Worm (Caenorhabditis elegans): ENCODE results near the gene gck-3.

gck-3 gene

ce11 chrV:17935857-17936256, 30.8 kb downstream of the gck-3 start (continued):
- TF ChIP-seq tlf-1 (GFP tag; optimal IDR thresholded peaks at IDR 0.05), result no peak
- TF ChIP-seq ets-4 (GFP tag; optimal IDR thresholded peaks at IDR 0.05), result no peak
- TF ChIP-seq unc-130 (GFP tag; optimal IDR thresholded peaks at IDR 0.05), result no peak
- 0 out of 2 replicates have a peak, but pooled peaks have one; percentile 16 for TF ChIP-seq hmg-1.2 (GFP tag; IDR thresholded peaks at IDR 0.05)
- no peak for TF ChIP-seq ztf-18 (tag; optimal IDR thresholded peaks at IDR 0.05)
- no peak for TF ChIP-seq sptf-2 (GFP tag; optimal IDR thresholded peaks at IDR 0.05)
- TF ChIP-seq ztf-25 (GFP tag; IDR thresholded peaks at IDR 0.05), result no peak
- TF ChIP-seq xnd-1 (tag; optimal IDR thresholded peaks at IDR 0.05), result no peak
- TF ChIP-seq ama-1 (optimal IDR thresholded peaks at IDR 0.05), result no peak
- peak in 1 of 2 experiments; percentile 20 for TF ChIP-seq ama-1 (GFP tag; optimal IDR thresholded peaks at IDR 0.05)
- TF ChIP-seq let-526 (GFP tag; IDR thresholded peaks at IDR 0.05), result no peak
- TF ChIP-seq ztf-3 (GFP tag; optimal IDR thresholded peaks at IDR 0.05), result no peak
- TF ChIP-seq athp-1 (tag; optimal IDR thresholded peaks at IDR 0.05), result no peak
- TF ChIP-seq nhr-80 (tag; optimal IDR thresholded peaks at IDR 0.05), result no peak
- no peak for TF ChIP-seq bed-2 (GFP tag; IDR thresholded peaks at IDR 0.05)
- TF ChIP-seq mcd-1 (GFP tag; IDR thresholded peaks at IDR 0.05), result peak; percentile 23; the same call in 1 of the 2 replicates
- no peak for TF ChIP-seq fkh-3 (tag; optimal IDR thresholded peaks at IDR 0.05)
- no peak for TF ChIP-seq madf-6 (GFP tag; IDR thresholded peaks at IDR 0.05)
- TF ChIP-seq lin-54 (GFP tag; optimal IDR thresholded peaks at IDR 0.05), result no peak
- TF ChIP-seq ztf-26 (tag; optimal IDR thresholded peaks at IDR 0.05), result no peak
- no peak for TF ChIP-seq tbx-9 (tag; optimal IDR thresholded peaks at IDR 0.05; ENCODE audit: borderline replicate concordance)
- TF ChIP-seq bed-1 (GFP tag; IDR thresholded peaks at IDR 0.05), result no peak
- no peak for TF ChIP-seq nfya-1 (tag; optimal IDR thresholded peaks at IDR 0.05; ENCODE audit: borderline replicate concordance, insufficient read depth)
- TF ChIP-seq cebp-2 (GFP tag; IDR thresholded peaks at IDR 0.05), result no peak
- TF ChIP-seq atf-7 (tag; optimal IDR thresholded peaks at IDR 0.05), result no peak

- TF ChIP-seq him-1 (tag; optimal IDR thresholded peaks at IDR 0.05), result peak; percentile 10
- no peak for TF ChIP-seq lsy-27 (tag; optimal IDR thresholded peaks at IDR 0.05; ENCODE audit: borderline replicate concordance, insufficient read depth)
- no peak for TF ChIP-seq madf-10 (tag; optimal IDR thresholded peaks at IDR 0.05)
- TF ChIP-seq pbrm-1 (GFP tag; IDR thresholded peaks at IDR 0.05), result no peak
- no peak for TF ChIP-seq F57A8.1 (GFP tag; optimal IDR thresholded peaks at IDR 0.05)
- TF ChIP-seq nfyb-1 (GFP tag; IDR thresholded peaks at IDR 0.05), result no peak
- peak; percentile 70 for TF ChIP-seq tbp1 (GFP tag; optimal IDR thresholded peaks at IDR 0.05)
- TF ChIP-seq Y79H2A.3 (GFP tag; conservative IDR thresholded peaks at IDR 0.05), result no peak
- TF ChIP-seq ccch-3 (GFP tag; optimal IDR thresholded peaks at IDR 0.05), result no peak
- TF ChIP-seq rpc-1 (optimal IDR thresholded peaks at IDR 0.05), result peak; percentile 3
- TF ChIP-seq rpc-1 (tag; optimal IDR thresholded peaks at IDR 0.05), result peak; percentile 58
- TF ChIP-seq mes-4 (tag; optimal IDR thresholded peaks at IDR 0.05), result no peak
- TF ChIP-seq C06A6.2 (GFP tag; conservative IDR thresholded peaks at IDR 0.05), result no peak
- no peak for TF ChIP-seq aptf-3 (GFP tag; IDR thresholded peaks at IDR 0.05)
- peak; percentile 31 for TF ChIP-seq B0261.1 (tag; optimal IDR thresholded peaks at IDR 0.05)
These were observed 34.9 kb downstream of the gck-3 start for ce11 chrV:17931795-17932194.

ce11 chrV:17928128-17928527, 38.5 kb downstream of the gck-3 start:
- TF ChIP-seq unc-130 (GFP tag; optimal IDR thresholded peaks at IDR 0.05), result no peak
- no peak for TF ChIP-seq egl-18 (GFP tag; IDR thresholded peaks at IDR 0.05)
- TF ChIP-seq egrh-3 (GFP tag; IDR thresholded peaks at IDR 0.05), result peak; percentile 48; the same call in 1 of the 2 replicates
- TF ChIP-seq T26A5.8 (tag; optimal IDR thresholded peaks at IDR 0.05), result no peak
- TF ChIP-seq K12H6.12 (tag; optimal IDR thresholded peaks at IDR 0.05), result no peak
- TF ChIP-seq zfh-2 (GFP tag; conservative IDR thresholded peaks at IDR 0.05), result peak; percentile 91
- no peak for TF ChIP-seq nhr-179 (tag; optimal IDR thresholded peaks at IDR 0.05)
- TF ChIP-seq tlf-1 (GFP tag; optimal IDR thresholded peaks at IDR 0.05), result no peak
- TF ChIP-seq K11D2.4 (GFP tag; IDR thresholded peaks at IDR 0.05), result no peak
- TF ChIP-seq snpc-4 (GFP tag; optimal IDR thresholded peaks at IDR 0.05), result no peak
- no peak for TF ChIP-seq snpc-4 (tag; optimal IDR thresholded peaks at IDR 0.05)

Measured in whole organism, young adult.